Worm (Caenorhabditis elegans): ENCODE results near the gene tcc-1.
"Not testable (repeated sequence)": the region's sequence is repeated elsewhere in the genome, so short reads cannot be mapped to it uniquely, and the experiment has no call there.

DNA sequence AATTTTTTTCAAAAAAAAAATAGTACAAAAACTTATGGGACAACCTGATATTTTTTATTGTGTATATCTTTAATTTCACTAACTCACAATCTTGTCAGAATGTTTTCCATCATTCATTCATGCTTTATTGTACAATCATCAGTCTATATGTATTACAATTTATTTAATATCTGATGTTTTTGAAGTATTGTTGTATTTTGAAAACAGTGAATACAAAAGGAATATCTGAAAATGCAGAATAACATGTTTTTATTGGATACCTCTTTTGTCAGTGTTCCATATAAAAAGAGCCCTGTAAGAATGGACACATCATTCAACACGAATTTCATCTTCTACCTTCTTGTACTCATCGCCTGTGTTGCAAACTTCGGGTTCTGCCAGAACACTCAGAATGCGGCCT lies 48.0 kb upstream of the tcc-1 start, which contains the start of gene C06H5.14:
- not testable (repeated sequence) for TF ChIP-seq lin-39 (tag; optimal IDR thresholded peaks at IDR 0.05); mep-1 (tag; optimal IDR thresholded peaks at IDR 0.05); unc-62 (tag; optimal IDR thresholded peaks at IDR 0.05); ceh-28 (tag; optimal IDR thresholded peaks at IDR 0.05); snpc-4 (tag; optimal IDR thresholded peaks at IDR 0.05); nhr-10 (tag; optimal IDR thresholded peaks at IDR 0.05); dmd-9 (GFP tag; IDR thresholded peaks at IDR 0.05); egl-43 (GFP tag; IDR thresholded peaks at IDR 0.05)
- peak in 1 of 2 experiments; percentile 73 for TF ChIP-seq unc-62 (GFP tag; optimal IDR thresholded peaks at IDR 0.05 in 1 of 2)
